Worm (Caenorhabditis elegans): Measurements from ENCODE around the gene atic-1.

DNA sequence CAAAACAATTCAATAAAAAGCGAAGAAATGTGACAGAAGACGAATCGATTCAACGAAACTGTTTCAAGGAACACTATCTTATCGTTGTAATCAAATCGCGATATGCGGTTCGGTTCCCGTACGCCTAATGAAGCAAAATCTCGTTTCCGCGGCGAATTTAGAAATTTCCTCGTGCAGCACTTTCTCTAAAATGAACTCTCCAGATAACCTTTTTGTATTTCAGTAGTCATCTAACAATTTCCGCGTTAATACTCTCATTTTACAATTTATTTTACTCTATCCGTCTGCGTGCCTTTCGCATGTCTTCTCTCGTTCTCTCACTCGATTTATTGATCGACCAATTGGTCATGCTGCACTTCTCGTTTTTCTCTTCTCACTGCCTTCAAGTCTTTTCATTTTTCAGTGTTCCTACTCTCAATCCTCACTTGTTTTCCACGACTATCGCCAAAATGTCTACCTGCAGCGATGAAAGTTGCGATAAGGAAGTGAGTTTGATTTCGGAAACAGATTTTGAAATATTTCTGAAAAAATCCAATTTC is 28.4 kb downstream of the atic-1 start, which contains the start of the genes npp-27 and ntl-4:
- TF ChIP-seq C04F5.9 (tag; optimal IDR thresholded peaks at IDR 0.05) (no peak), jun-1 (tag; optimal IDR thresholded peaks at IDR 0.05) (no peak), ama-1 (optimal IDR thresholded peaks at IDR 0.05) (peak; percentile 57), lir-3 (tag; optimal IDR thresholded peaks at IDR 0.05; ENCODE audit: poor library complexity) (no peak), ztf-4 (tag; optimal IDR thresholded peaks at IDR 0.05) (no peak), fkh-10 (GFP tag; optimal IDR thresholded peaks at IDR 0.05) (no peak), aly-2 (tag; optimal IDR thresholded peaks at IDR 0.05) (no peak), nhr-237 (tag; optimal IDR thresholded peaks at IDR 0.05) (no peak), nhr-71 (tag; optimal IDR thresholded peaks at IDR 0.05) (peak; percentile 53)

All from whole organism, L1 larva.